Worm (Caenorhabditis elegans) whole organism, mixed stage, embryonic: Measurements from ENCODE around the gene tor-1.

Experiments
- cnd-1 ChIP-seq: fragments of 200-800 bp; sonication (Bioruptor generic); optimal IDR thresholded peaks from 2 replicates; lab custom pipeline; 2018; ENCODE audit warnings: mild to moderate bottlenecking, missing genetic modification characterization, missing compliant biosample characterization
- lsy-2 ChIP-seq: fragments of 150-350 bp; optimal IDR thresholded peaks from 2 replicates; lab custom pipeline; 2014; ENCODE audit warnings: missing biosample characterization, missing genetic modification characterization
- mep-1 ChIP-seq: fragments of 150-350 bp; optimal IDR thresholded peaks from 2 replicates; lab custom pipeline; 2017; ENCODE audit warnings: missing biosample characterization, missing genetic modification reagents, missing genetic modification characterization, inconsistent platforms
- nhr-2 ChIP-seq: fragments of 150-350 bp; optimal IDR thresholded peaks from 2 replicates; lab custom pipeline; 2014; ENCODE audit warnings: missing biosample characterization, missing genetic modification characterization
- snpc-4 ChIP-seq: fragments of 150-350 bp; optimal IDR thresholded peaks from 2 replicates; lab custom pipeline; 2014; ENCODE audit warnings: missing biosample characterization, missing genetic modification characterization
- unc-62 ChIP-seq: fragments of 150-350 bp; optimal IDR thresholded peaks from 2 replicates; lab custom pipeline; 2014; ENCODE audit warnings: missing biosample characterization, missing genetic modification reagents, missing genetic modification characterization

- no peak for TF ChIP-seq mep-1 (tag; lab: Kevin White, UChicago)
- TF ChIP-seq nhr-2 (tag; lab: Kevin White, UChicago) = no peak
- no peak for TF ChIP-seq cnd-1 (tag; lab: Kevin White, UChicago)
- no peak for TF ChIP-seq snpc-4
- TF ChIP-seq lsy-2 = no peak
- no peak for TF ChIP-seq unc-62
These were observed 23.1 kb upstream of the tor-1 start for ce11 chrIV:14008709-14009108.
